Worm (Caenorhabditis elegans) whole organism, early embryonic: Measurements from ENCODE around the gene rpl-16.

Experiments used
- B0310.2 ChIP-seq: sonication (generic microtip); optimal IDR thresholded peaks from 2 replicates; lab custom pipeline; 2016; ENCODE audit warnings: mild to moderate bottlenecking, missing genetic modification characterization, missing compliant biosample characterization
- F13C5.2 ChIP-seq: sonication (generic microtip); optimal IDR thresholded peaks from 2 replicates; lab custom pipeline; 2017; ENCODE audit warnings: mild to moderate bottlenecking, missing genetic modification characterization, inconsistent platforms, missing compliant biosample characterization
- aly-1 ChIP-seq: sonication (generic microtip); optimal IDR thresholded peaks from 2 replicates; lab custom pipeline; 2016; ENCODE audit warnings: missing genetic modification characterization, missing compliant biosample characterization
- ama-1 ChIP-seq: fragments of 150-350 bp; optimal IDR thresholded peaks from 2 replicates; lab custom pipeline; 2014
- ceh-13 ChIP-seq: fragments of 200-800 bp; sonication (Bioruptor generic); optimal IDR thresholded peaks from 2 replicates; lab custom pipeline; 2018; ENCODE audit warnings: mild to moderate bottlenecking, missing genetic modification characterization, missing compliant biosample characterization
- ceh-36 ChIP-seq: sonication (generic microtip); optimal IDR thresholded peaks from 2 replicates; lab custom pipeline; 2016; ENCODE audit warnings: missing genetic modification characterization, inconsistent platforms, missing compliant biosample characterization
- ets-7 ChIP-seq: sonication (generic microtip); optimal IDR thresholded peaks from 2 replicates; lab custom pipeline; 2016; ENCODE audit warnings: missing genotype, missing genetic modification characterization, missing compliant biosample characterization
- flt-1 ChIP-seq: fragments of 200-800 bp; sonication (Bioruptor generic); IDR thresholded peaks from 2 replicates; pipeline ENCODE4 v1.3.6; 2022; ENCODE audit warnings: missing genetic modification characterization, missing compliant biosample characterization
- hmbx-1 ChIP-seq: sonication (generic microtip); optimal IDR thresholded peaks from 2 replicates; lab custom pipeline; 2016; ENCODE audit warnings: mild to moderate bottlenecking, missing genetic modification characterization, missing compliant biosample characterization
- hmg-4 ChIP-seq: fragments of 200-800 bp; sonication (Bioruptor generic); optimal IDR thresholded peaks from 2 replicates; lab custom pipeline; 2018; ENCODE audit warnings: mild to moderate bottlenecking, missing genetic modification characterization, missing compliant biosample characterization
- hnd-1 ChIP-seq: sonication (generic microtip); optimal IDR thresholded peaks from 2 replicates; lab custom pipeline; 2016; ENCODE audit warnings: missing genetic modification characterization, missing compliant biosample characterization
- pes-1 ChIP-seq: fragments of 200-800 bp; sonication (Bioruptor generic); IDR thresholded peaks from 2 replicates; pipeline ENCODE4 v1.3.6; 2022; ENCODE audit warnings: missing genetic modification reagents, missing genetic modification characterization, missing compliant biosample characterization
- scrt-1 ChIP-seq: fragments of 200-800 bp; sonication (Bioruptor generic); IDR thresholded peaks from 2 replicates; pipeline ENCODE4 v1.3.6; 2022; ENCODE audit warnings: missing genetic modification characterization, missing compliant biosample characterization
- sea-1 ChIP-seq: fragments of 200-800 bp; sonication (Bioruptor generic); conservative IDR thresholded peaks from 2 replicates; pipeline ENCODE4 v1.3.6; 2022; ENCODE audit warnings: missing genetic modification characterization, missing compliant biosample characterization
- tbx-11 ChIP-seq: fragments of 200-800 bp; sonication (Bioruptor generic); IDR thresholded peaks from 2 replicates; pipeline ENCODE4 v1.3.6; 2022; ENCODE audit warnings: missing genetic modification characterization, missing compliant biosample characterization
- tbx-37 ChIP-seq: fragments of 200-800 bp; sonication (Bioruptor generic); conservative IDR thresholded peaks from 2 replicates; pipeline ENCODE4 v1.3.6; 2022; ENCODE audit warnings: missing genetic modification reagents, missing genetic modification characterization, missing compliant biosample characterization
- tra-4 ChIP-seq: sonication (generic microtip); optimal IDR thresholded peaks from 2 replicates; lab custom pipeline; 2017; ENCODE audit warnings: missing genetic modification characterization, missing compliant biosample characterization

The rpl-16 gene

ce11 chrIII:3541093-3541492, 37.7 kb upstream of the rpl-16 start:
- TF ChIP-seq ceh-13 (GFP tag; lab: Kevin White, UChicago) (no peak), ama-1 (no peak), pes-1 (GFP tag; lab: Robert Waterston, UW) (no peak), scrt-1 (no peak), ceh-36 (tag; lab: Kevin White, UChicago) (no peak), aly-1 (tag; lab: Kevin White, UChicago) (no peak), F13C5.2 (tag; lab: Kevin White, UChicago) (no peak), B0310.2 (tag; lab: Kevin White, UChicago) (no peak), ets-7 (tag; lab: Kevin White, UChicago) (no peak), hnd-1 (tag; lab: Kevin White, UChicago) (no peak), sea-1 (GFP tag; lab: Robert Waterston, UW) (no peak), hmg-4 (GFP tag; lab: Kevin White, UChicago) (no peak)

ce11 chrIII:3540424-3540823, 37.0 kb upstream of the rpl-16 start:
- TF ChIP-seq tbx-37 (GFP tag; lab: Robert Waterston, UW) (0 out of 2 replicates have a peak, but pooled peaks have one; percentile 24), ceh-13 (GFP tag; lab: Kevin White, UChicago) (no peak), pes-1 (GFP tag; lab: Robert Waterston, UW) (peak; percentile 70), sea-1 (GFP tag; lab: Robert Waterston, UW) (no peak)

DNA sequence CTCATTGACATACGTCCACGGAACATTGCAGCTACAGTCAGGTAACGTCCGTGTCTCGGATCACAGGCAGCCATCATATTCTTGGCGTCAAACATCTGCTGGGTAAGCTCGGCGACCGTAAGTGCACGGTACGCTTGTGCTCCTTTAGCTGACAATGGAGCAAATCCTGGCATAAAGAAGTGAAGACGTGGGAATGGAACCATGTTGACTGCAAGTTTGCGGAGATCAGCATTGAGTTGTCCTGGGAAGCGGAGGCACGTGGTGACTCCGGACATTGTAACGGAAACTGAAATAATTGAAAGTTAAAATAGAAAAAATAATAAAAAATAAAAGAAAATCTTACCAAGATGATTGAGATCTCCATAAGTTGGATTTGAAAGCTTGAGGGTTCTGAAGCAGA, 36.1 kb upstream of the rpl-16 start:
- TF ChIP-seq ceh-13 (GFP tag; lab: Kevin White, UChicago) (no peak), hmbx-1 (tag; lab: Kevin White, UChicago) (no peak), F13C5.2 (tag; lab: Kevin White, UChicago) (no peak), sea-1 (GFP tag; lab: Robert Waterston, UW) (no peak), B0310.2 (tag; lab: Kevin White, UChicago) (no peak), ama-1 (no peak)

- TF ChIP-seq tbx-11 (GFP tag; lab: Robert Waterston, UW) (no peak), B0310.2 (tag; lab: Kevin White, UChicago) (no peak), flt-1 (no peak), sea-1 (GFP tag; lab: Robert Waterston, UW) (no peak), F13C5.2 (tag; lab: Kevin White, UChicago) (no peak), ama-1 (no peak), ceh-36 (tag; lab: Kevin White, UChicago) (no peak), ets-7 (tag; lab: Kevin White, UChicago) (no peak), hmbx-1 (tag; lab: Kevin White, UChicago) (no peak)
These were observed 34.0 kb upstream of the rpl-16 start, which contains the start of gene cfap-20 for ce11 chrIII:3537401-3537800. cfap-20 (minus strand) TSS chrIII:3537501.

ce11 chrIII:3534185-3534584, 30.8 kb upstream of the rpl-16 start:
- TF ChIP-seq ceh-13 (GFP tag; lab: Kevin White, UChicago) (no peak), hnd-1 (tag; lab: Kevin White, UChicago) (no peak), ceh-36 (tag; lab: Kevin White, UChicago) (no peak), ama-1 (no peak), scrt-1 (no peak), ets-7 (tag; lab: Kevin White, UChicago) (no peak), pes-1 (GFP tag; lab: Robert Waterston, UW) (no peak), tbx-11 (GFP tag; lab: Robert Waterston, UW) (no peak), hmg-4 (GFP tag; lab: Kevin White, UChicago) (no peak), F13C5.2 (tag; lab: Kevin White, UChicago) (no peak), B0310.2 (tag; lab: Kevin White, UChicago) (no peak), tra-4 (tag; lab: Kevin White, UChicago) (no peak), flt-1 (no peak), tbx-37 (GFP tag; lab: Robert Waterston, UW) (no peak), hmbx-1 (tag; lab: Kevin White, UChicago) (no peak), sea-1 (GFP tag; lab: Robert Waterston, UW) (no peak), aly-1 (tag; lab: Kevin White, UChicago) (no peak)

DNA sequence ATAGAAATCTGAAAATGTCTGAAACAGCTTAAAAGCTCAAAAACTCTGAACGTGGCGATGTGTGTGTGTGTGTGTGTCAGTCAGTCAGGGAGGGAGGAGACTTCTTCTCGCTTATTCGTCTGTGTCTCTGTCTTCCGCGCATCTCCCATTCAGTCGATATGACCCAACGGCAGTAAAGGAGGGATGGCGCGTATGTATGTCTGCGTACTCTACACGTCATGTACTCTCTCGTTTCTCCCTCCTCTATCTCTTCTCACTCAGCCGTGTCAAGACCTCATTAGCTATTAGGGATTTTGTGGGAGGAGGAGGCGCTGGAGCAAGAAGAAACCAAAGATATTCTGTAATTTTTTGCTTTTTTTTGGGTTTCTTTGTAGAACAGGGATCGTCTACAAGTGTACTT, 28.6 kb upstream of the rpl-16 start:
- TF ChIP-seq pes-1 (GFP tag; lab: Robert Waterston, UW), result no peak
- no peak for TF ChIP-seq F13C5.2 (tag; lab: Kevin White, UChicago)
- TF ChIP-seq ama-1, result no peak
- no peak for TF ChIP-seq B0310.2 (tag; lab: Kevin White, UChicago)
- no peak for TF ChIP-seq tra-4 (tag; lab: Kevin White, UChicago)
- no peak for TF ChIP-seq flt-1
- TF ChIP-seq scrt-1, result no peak
- no peak for TF ChIP-seq sea-1 (GFP tag; lab: Robert Waterston, UW)
- no peak for TF ChIP-seq hmbx-1 (tag; lab: Kevin White, UChicago)
- no peak for TF ChIP-seq aly-1 (tag; lab: Kevin White, UChicago)
- TF ChIP-seq tbx-11 (GFP tag; lab: Robert Waterston, UW), result no peak
- no peak for TF ChIP-seq ceh-13 (GFP tag; lab: Kevin White, UChicago)
- no peak for TF ChIP-seq hmg-4 (GFP tag; lab: Kevin White, UChicago)
- TF ChIP-seq tbx-37 (GFP tag; lab: Robert Waterston, UW), result no peak

DNA sequence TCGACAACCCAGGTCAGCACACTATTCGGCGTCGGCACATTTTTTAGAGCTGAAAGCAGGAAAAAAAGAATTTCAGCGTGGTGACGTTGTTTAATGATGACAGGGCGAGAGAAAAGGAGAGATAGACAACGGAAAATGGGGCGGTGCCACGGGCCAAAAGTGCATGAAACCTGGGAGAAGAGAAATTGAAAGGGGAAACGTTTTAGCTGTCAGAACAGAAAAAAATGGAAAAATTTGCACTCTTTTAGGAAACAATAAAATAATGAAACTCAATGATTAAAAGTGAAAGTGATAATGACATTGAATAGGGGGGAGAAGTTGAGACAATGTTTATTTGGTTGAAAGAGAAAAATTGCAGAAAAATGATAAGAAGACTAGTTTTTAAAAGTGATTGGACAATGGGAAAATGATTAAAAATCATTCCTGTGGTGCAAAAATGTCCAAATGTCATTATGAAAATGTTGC, 26.4 kb upstream of the rpl-16 start, which contains the start of gene pitp-1:
Gene pitp-1 (minus strand): TSS at position 51 of the 465 bp plus-strand sequence.
- TF ChIP-seq pes-1 (GFP tag; lab: Robert Waterston, UW), result no peak
- no peak for TF ChIP-seq tra-4 (tag; lab: Kevin White, UChicago)
- TF ChIP-seq aly-1 (tag; lab: Kevin White, UChicago), result no peak
- no peak for TF ChIP-seq sea-1 (GFP tag; lab: Robert Waterston, UW)
- no peak for TF ChIP-seq ama-1
- no peak for TF ChIP-seq hmbx-1 (tag; lab: Kevin White, UChicago)
- no peak for TF ChIP-seq ceh-13 (GFP tag; lab: Kevin White, UChicago)
- no peak for TF ChIP-seq scrt-1
- no peak for TF ChIP-seq tbx-11 (GFP tag; lab: Robert Waterston, UW)
- TF ChIP-seq flt-1, result no peak
- no peak for TF ChIP-seq B0310.2 (tag; lab: Kevin White, UChicago)
